Fruit fly (Drosophila melanogaster): ENCODE data around the gene CASK.

The CASK gene

DNA sequence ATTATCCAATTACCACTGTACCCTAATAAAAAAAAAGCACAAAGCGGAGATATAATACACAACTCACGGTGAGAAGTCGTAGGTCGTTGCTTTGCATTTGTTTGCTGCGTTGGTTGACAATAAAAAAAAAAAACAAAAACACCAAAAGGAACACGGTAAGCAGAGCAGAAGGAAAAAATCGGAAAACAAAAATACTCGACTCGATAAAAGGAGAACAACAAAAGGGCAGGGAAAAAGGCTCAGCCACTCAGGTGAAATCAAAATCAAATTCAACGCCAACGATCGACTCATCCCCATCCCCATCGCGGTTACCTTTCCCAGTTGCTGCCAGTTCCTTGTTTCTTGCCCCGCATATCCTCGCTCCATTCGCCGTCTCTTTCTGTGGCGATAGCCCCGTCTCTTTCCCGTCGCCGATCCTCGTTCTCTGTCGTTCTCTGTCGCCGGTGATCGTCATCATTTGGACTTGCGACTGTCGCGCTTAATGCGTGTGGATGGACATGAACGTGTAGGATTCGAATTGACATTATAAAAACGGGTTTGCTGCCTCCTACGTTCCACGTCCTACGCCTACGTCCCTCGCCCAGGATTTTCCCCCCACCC lies 2.0 kb upstream of the CASK start (continued):
- no peak for TF ChIP-seq Ets96B (tag; optimal IDR thresholded peaks at IDR 0.05)
- TF ChIP-seq spab (GFP tag; optimal IDR thresholded peaks at IDR 0.05), result peak; percentile 45
- TF ChIP-seq Eip75B (GFP tag; optimal IDR thresholded peaks at IDR 0.05), result no peak
- no peak for TF ChIP-seq Sox14 (GFP tag; optimal IDR thresholded peaks at IDR 0.05)
- TF ChIP-seq Blimp-1 (GFP tag; optimal IDR thresholded peaks at IDR 0.05), result no peak
- peak; percentile 69 to 80 for TF ChIP-seq ss (GFP tag; optimal IDR thresholded peaks at IDR 0.05)
- no peak for TF ChIP-seq topi (GFP tag; optimal IDR thresholded peaks at IDR 0.05)
- TF ChIP-seq salr (GFP tag; optimal IDR thresholded peaks at IDR 0.05), result no peak
- no peak for TF ChIP-seq esn (GFP tag; optimal IDR thresholded peaks at IDR 0.05)

- no peak for TF ChIP-seq Sox14 (GFP tag; optimal IDR thresholded peaks at IDR 0.05)
- TF ChIP-seq CG6276 (GFP tag; optimal IDR thresholded peaks at IDR 0.05), result no peak
- peak; percentile 36 for TF ChIP-seq OdsH (GFP tag; optimal IDR thresholded peaks at IDR 0.05)
- no peak for TF ChIP-seq Gug (GFP tag; IDR thresholded peaks at IDR 0.05)
- peak; percentile 65 for TF ChIP-seq CG11902 (GFP tag; optimal IDR thresholded peaks at IDR 0.05)
- peak; percentile 57; the same call in 2 of the 3 replicates for TF ChIP-seq CG8119 (GFP tag; IDR thresholded peaks at IDR 0.05)
- no peak for TF ChIP-seq vri (GFP tag; optimal IDR thresholded peaks at IDR 0.05)
- peak; percentile 51 for TF ChIP-seq dsx (GFP tag; optimal IDR thresholded peaks at IDR 0.05; ENCODE audit: poor library complexity, severe bottlenecking)
- peak; percentile 26 for TF ChIP-seq lz (GFP tag; optimal IDR thresholded peaks at IDR 0.05)
- no peak for TF ChIP-seq CG1621 (tag; optimal IDR thresholded peaks at IDR 0.05)
- peak; percentile 74 for TF ChIP-seq Eip78C (GFP tag)
- TF ChIP-seq CG10631 (GFP tag; optimal IDR thresholded peaks at IDR 0.05), result peak; percentile 61
- TF ChIP-seq CG32006 (GFP tag; optimal IDR thresholded peaks at IDR 0.05), result peak; percentile 7
- peak; percentile 80 for TF ChIP-seq CG3032 (tag; optimal IDR thresholded peaks at IDR 0.05)
- peak; percentile 70 for TF ChIP-seq esn (GFP tag; optimal IDR thresholded peaks at IDR 0.05)
- peak; percentile 52 for TF ChIP-seq CG8632 (GFP tag; optimal IDR thresholded peaks at IDR 0.05)
- no peak for TF ChIP-seq dac (GFP tag; optimal IDR thresholded peaks at IDR 0.05)
- TF ChIP-seq CG8319 (GFP tag; optimal IDR thresholded peaks at IDR 0.05), result peak; percentile 66
- TF ChIP-seq fkh (GFP tag; optimal IDR thresholded peaks at IDR 0.05), result peak; percentile 6
- peak; percentile 78 for TF ChIP-seq CG6808 (GFP tag; optimal IDR thresholded peaks at IDR 0.05)
- peak; percentile 48 for TF ChIP-seq Met (GFP tag; optimal IDR thresholded peaks at IDR 0.05)
- peak; percentile 68 for TF ChIP-seq svp (GFP tag)
- TF ChIP-seq CG16779 (tag; optimal IDR thresholded peaks at IDR 0.05), result no peak
- TF ChIP-seq Sox15 (GFP tag; optimal IDR thresholded peaks at IDR 0.05), result no peak
- peak; percentile 38 for TF ChIP-seq Hr39 (GFP tag; optimal IDR thresholded peaks at IDR 0.05)
- no peak for TF ChIP-seq fd59A (GFP tag; optimal IDR thresholded peaks at IDR 0.05)
- peak; percentile 81 for TF ChIP-seq CG3919 (GFP tag; optimal IDR thresholded peaks at IDR 0.05)
- peak in 1 of 2 experiments; percentile 27 for TF ChIP-seq salr (GFP tag; optimal IDR thresholded peaks at IDR 0.05)
- peak; percentile 1 for TF ChIP-seq Lpt (GFP tag; optimal IDR thresholded peaks at IDR 0.05)
- TF ChIP-seq Hr4 (GFP tag; optimal IDR thresholded peaks at IDR 0.05), result no peak
- peak; percentile 4 for TF ChIP-seq CG31627 (GFP tag; optimal IDR thresholded peaks at IDR 0.05)
- TF ChIP-seq eg (GFP tag; IDR thresholded peaks at IDR 0.05), result no peak
- TF ChIP-seq ss (GFP tag; optimal IDR thresholded peaks at IDR 0.05), result peak in 1 of 2 experiments; percentile 21
- no peak for TF ChIP-seq pdm3 (GFP tag; optimal IDR thresholded peaks at IDR 0.05)
- peak; percentile 70 for TF ChIP-seq Blimp-1 (GFP tag; optimal IDR thresholded peaks at IDR 0.05)
- TF ChIP-seq Smox (GFP tag; optimal IDR thresholded peaks at IDR 0.05), result peak; percentile 42
- TF ChIP-seq Eip75B (GFP tag; optimal IDR thresholded peaks at IDR 0.05), result peak; percentile 21
- no peak for TF ChIP-seq net (GFP tag; optimal IDR thresholded peaks at IDR 0.05)
- peak; percentile 17 for TF ChIP-seq CG6792 (GFP tag; optimal IDR thresholded peaks at IDR 0.05)
- peak; percentile 49 for TF ChIP-seq cyc (GFP tag; optimal IDR thresholded peaks at IDR 0.05)
- peak; percentile 72 for TF ChIP-seq CG9139 (GFP tag; optimal IDR thresholded peaks at IDR 0.05)
- no peak for TF ChIP-seq CG4318 (GFP tag; optimal IDR thresholded peaks at IDR 0.05)
- TF ChIP-seq CG34406 (GFP tag; optimal IDR thresholded peaks at IDR 0.05), result peak; percentile 44
- TF ChIP-seq Ets21C (GFP tag; optimal IDR thresholded peaks at IDR 0.05), result no peak
Observed at dm6 chr3R:21823699-21824406, 1.4 kb upstream of the CASK start.

Measured in whole organism, prepupa.